Worm (Caenorhabditis elegans) whole organism, L1 larva: ENCODE results near the gene grl-18.
"Not testable (repeated sequence)": the region's sequence is repeated elsewhere in the genome, so short reads cannot be mapped to it uniquely, and the experiment has no call there.

Source experiments
- C34B4.2 ChIP-seq: sonication (generic microtip); optimal IDR thresholded peaks from 2 replicates; lab custom pipeline; 2017; ENCODE audit warnings: mild to moderate bottlenecking, missing genetic modification characterization, missing compliant biosample characterization
- F16B12.6 ChIP-seq: fragments of 150-350 bp; optimal IDR thresholded peaks from 2 replicates; lab custom pipeline; 2014; ENCODE audit warnings: missing biosample characterization, missing genetic modification characterization
- alr-1 ChIP-seq: fragments of 200-800 bp; sonication (Bioruptor generic); optimal IDR thresholded peaks from 2 replicates; lab custom pipeline; 2018; ENCODE audit warnings: borderline replicate concordance, mild to moderate bottlenecking, missing genetic modification characterization, missing compliant biosample characterization
- ama-1 ChIP-seq: fragments of 150-350 bp; optimal IDR thresholded peaks from 2 replicates; lab custom pipeline; 2014
- blmp-1 ChIP-seq: fragments of 150-350 bp; optimal IDR thresholded peaks from 2 replicates; lab custom pipeline; 2014; ENCODE audit warnings: missing biosample characterization, missing genetic modification characterization
- ceh-63 ChIP-seq: fragments of 200-800 bp; sonication (Bioruptor generic); optimal IDR thresholded peaks from 2 replicates; lab custom pipeline; 2018; ENCODE audit warnings: mild to moderate bottlenecking, missing genetic modification characterization, missing compliant biosample characterization
- ceh-8 ChIP-seq: fragments of 200-800 bp; sonication (Bioruptor generic); optimal IDR thresholded peaks from 2 replicates; lab custom pipeline; 2018; ENCODE audit warnings: mild to moderate bottlenecking, missing genetic modification characterization, moderate library complexity, missing compliant biosample characterization
- dpl-1 ChIP-seq, 3 experiments: fragments of 150-350 bp in 2 of 3; sonication (generic microtip) in 1 of 3; optimal IDR thresholded peaks; 2 replicates each; lab custom pipeline; 2014 to 2017; ENCODE audit warnings: missing biosample characterization in 3 of 3, missing genetic modification characterization in 3 of 3, missing genetic modification reagents in 3 of 3
- efl-1 ChIP-seq, 4 experiments: fragments of 150-350 bp; optimal IDR thresholded peaks in 3 of 4; peaks in 1 of 4; 1 replicate in 1 of 4; 2 replicates in 3 of 4; lab custom pipeline; 2014; ENCODE audit warnings: missing biosample characterization in 2 of 4, missing genetic modification characterization in 2 of 4, missing genetic modification reagents in 2 of 4
- elt-3 ChIP-seq, 6 experiments: fragments of 150-350 bp in 1 of 6; sonication (generic microtip); optimal IDR thresholded peaks; 2 replicates each; lab custom pipeline; 2017 to 2018; ENCODE audit warnings: missing biosample characterization in 6 of 6, missing genetic modification characterization in 6 of 6, inconsistent platforms in 1 of 6
- ets-5 ChIP-seq: fragments of 200-800 bp; sonication (Bioruptor generic); IDR thresholded peaks from 2 replicates; pipeline ENCODE4 v1.3.6; 2022; ENCODE audit warnings: missing genetic modification characterization, missing compliant biosample characterization
- fkh-10 ChIP-seq: sonication (generic microtip); optimal IDR thresholded peaks from 2 replicates; lab custom pipeline; 2017; ENCODE audit warnings: missing biosample characterization, missing genetic modification reagents, missing genetic modification characterization
- fos-1 ChIP-seq: fragments of 150-350 bp; optimal IDR thresholded peaks from 2 replicates; lab custom pipeline; 2014; ENCODE audit warnings: missing biosample characterization, missing genetic modification characterization
- hlh-17 ChIP-seq: fragments of 200-800 bp; sonication (Bioruptor generic); optimal IDR thresholded peaks from 2 replicates; lab custom pipeline; 2018; ENCODE audit warnings: missing genetic modification characterization, mild to moderate bottlenecking, missing compliant biosample characterization, moderate library complexity, borderline replicate concordance
- lin-13 ChIP-seq: fragments of 150-350 bp; optimal IDR thresholded peaks from 2 replicates; lab custom pipeline; 2014; ENCODE audit warnings: missing biosample characterization, missing genetic modification reagents, missing genetic modification characterization
- lin-14 ChIP-seq: fragments of 200-800 bp; sonication (Bioruptor generic); optimal IDR thresholded peaks from 2 replicates; lab custom pipeline; 2018; ENCODE audit warnings: mild to moderate bottlenecking, missing genetic modification characterization, moderate library complexity, missing compliant biosample characterization
- lin-39 ChIP-seq: fragments of 150-350 bp; optimal IDR thresholded peaks from 2 replicates; lab custom pipeline; 2014; ENCODE audit warnings: missing biosample characterization, missing genetic modification reagents, missing genetic modification characterization
- mab-9 ChIP-seq: fragments of 200-800 bp; sonication (Bioruptor generic); IDR thresholded peaks from 2 replicates; pipeline ENCODE4 v1.3.6; 2022; ENCODE audit warnings: missing genetic modification reagents, missing genetic modification characterization, missing compliant biosample characterization
- mdl-1 ChIP-seq, 2 experiments: fragments of 150-350 bp; optimal IDR thresholded peaks; 2 replicates each; lab custom pipeline; 2014 to 2017; ENCODE audit warnings: missing biosample characterization in 2 of 2, missing genetic modification characterization in 2 of 2, inconsistent platforms in 1 of 2
- nhr-11 ChIP-seq: fragments of 150-350 bp; optimal IDR thresholded peaks from 2 replicates; lab custom pipeline; 2014; ENCODE audit warnings: missing biosample characterization, missing genetic modification characterization
- nhr-19 ChIP-seq: fragments of 200-800 bp; sonication (Bioruptor generic); conservative IDR thresholded peaks from 2 replicates; pipeline ENCODE4 v1.3.6; 2022; ENCODE audit warnings: missing genetic modification characterization, missing compliant biosample characterization
- nhr-237 ChIP-seq: fragments of 150-350 bp; optimal IDR thresholded peaks from 2 replicates; lab custom pipeline; 2014; ENCODE audit warnings: missing biosample characterization, missing genetic modification characterization
- nhr-76 ChIP-seq: sonication (generic microtip); optimal IDR thresholded peaks from 2 replicates; lab custom pipeline; 2017; ENCODE audit warnings: missing biosample characterization, missing genetic modification characterization
- snu-23 ChIP-seq: sonication (generic microtip); optimal IDR thresholded peaks from 2 replicates; lab custom pipeline; 2016; ENCODE audit warnings: missing genetic modification characterization, missing compliant biosample characterization
- sox-4 ChIP-seq: sonication (generic microtip); optimal IDR thresholded peaks from 2 replicates; lab custom pipeline; 2016; ENCODE audit warnings: missing genetic modification characterization, missing compliant biosample characterization
- sptf-1 ChIP-seq: fragments of 150-350 bp; optimal IDR thresholded peaks from 2 replicates; lab custom pipeline; 2014; ENCODE audit warnings: missing biosample characterization, missing genetic modification characterization
- swsn-7 ChIP-seq: sonication (generic microtip); optimal IDR thresholded peaks from 2 replicates; lab custom pipeline; 2016; ENCODE audit warnings: missing genetic modification characterization, missing compliant biosample characterization
- tbx-2 ChIP-seq: sonication (generic microtip); optimal IDR thresholded peaks from 2 replicates; lab custom pipeline; 2016; ENCODE audit warnings: missing genetic modification characterization, missing compliant biosample characterization
- zag-1 ChIP-seq: fragments of 150-350 bp; optimal IDR thresholded peaks from 2 replicates; lab custom pipeline; 2014; ENCODE audit warnings: missing biosample characterization, missing genetic modification characterization
- ztf-11 ChIP-seq, 2 experiments: sonication (generic microtip); optimal IDR thresholded peaks; 2 replicates each; lab custom pipeline; 2016 to 2017; ENCODE audit warnings: missing genetic modification characterization in 2 of 2, missing biosample characterization in 1 of 2, missing compliant biosample characterization in 1 of 2

Gene grl-18

ce11 chrV:5470930-5471329 is 17.7 kb downstream of the grl-18 start, which contains the start of gene ZC317.7:
ZC317.7 (minus strand) TSS chrV:5471030.
- not testable (repeated sequence) for TF ChIP-seq snu-23 (GFP tag; lab: Kevin White, UChicago); dpl-1 (GFP tag; optimal IDR thresholded peaks at IDR 0.05; lab: Kevin White, UChicago); lin-39

- TF ChIP-seq mab-9 (GFP tag; lab: Robert Waterston, UW); lin-13; fos-1: not testable (repeated sequence)
Observed at ce11 chrV:5468489-5468888, 20.2 kb downstream of the grl-18 start, which contains the start of gene ZC317.6. ZC317.6 (minus strand) TSS chrV:5468589.

DNA sequence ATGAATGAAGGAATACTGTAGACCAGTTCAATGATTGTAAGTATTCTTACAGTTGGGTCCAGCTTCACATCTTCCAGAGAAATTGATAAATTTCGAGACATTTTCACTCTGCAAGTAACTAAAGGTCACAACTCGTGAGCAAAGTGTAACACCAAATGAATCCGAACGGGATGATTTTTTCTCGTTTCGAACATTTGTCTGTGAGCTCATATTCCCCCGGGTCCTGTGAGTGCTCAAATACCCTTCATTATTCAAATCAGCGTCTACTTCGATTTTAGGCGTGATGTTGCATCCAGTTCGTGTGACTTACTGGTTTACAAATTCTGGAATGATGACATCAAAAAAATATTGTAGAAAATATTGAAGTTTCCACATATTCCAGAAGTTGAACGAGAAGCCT is 23.3 kb downstream of the grl-18 start, which contains the start of gene srg-68:
Gene srg-68 (minus strand): TSS at position 101 of the 400 bp plus-strand sequence.
- TF ChIP-seq alr-1 (tag; lab: Kevin White, UChicago): no peak
- TF ChIP-seq ets-5: no peak
- TF ChIP-seq mdl-1 (tag; optimal IDR thresholded peaks at IDR 0.05; lab: Kevin White, UChicago): no peak
- TF ChIP-seq blmp-1: no peak
- no peak for TF ChIP-seq ama-1
- no peak for TF ChIP-seq ceh-8 (GFP tag; lab: Kevin White, UChicago)
- TF ChIP-seq elt-3 (tag; optimal IDR thresholded peaks at IDR 0.05; lab: Kevin White, UChicago): no peak
- no peak for TF ChIP-seq ceh-63 (GFP tag; lab: Kevin White, UChicago)
- TF ChIP-seq sptf-1 (tag; lab: Kevin White, UChicago): no peak
- TF ChIP-seq snu-23 (GFP tag; lab: Kevin White, UChicago): no peak
- TF ChIP-seq nhr-237: no peak
- no peak for TF ChIP-seq zag-1

DNA sequence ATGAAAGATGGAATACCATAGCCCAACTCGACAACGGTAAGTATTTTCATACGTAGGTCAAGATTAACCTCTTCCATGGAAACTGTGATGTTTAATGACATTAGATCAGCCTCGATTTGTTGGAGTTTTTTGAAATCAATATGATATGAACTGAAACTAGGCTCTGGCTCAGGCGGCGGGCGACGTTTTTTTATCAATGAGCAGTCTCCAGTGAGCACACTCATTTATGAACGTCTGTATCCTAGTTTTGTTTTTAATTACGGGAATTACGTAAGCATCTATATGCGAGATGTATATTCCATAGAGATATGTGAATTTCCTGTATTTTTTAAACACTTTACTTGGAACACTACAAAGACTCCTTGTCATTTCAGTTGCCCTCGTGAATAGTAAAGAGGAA is 25.8 kb downstream of the grl-18 start, which contains the start of gene srg-67:
Gene srg-67 (minus strand): TSS at position 101 of the 400 bp plus-strand sequence.
- no peak for TF ChIP-seq nhr-19 (GFP tag; lab: Robert Waterston, UW)
- TF ChIP-seq efl-1 (optimal IDR thresholded peaks at IDR 0.05; lab: Kevin White, UChicago): no peak
- peak in 1 of 2 experiments; percentile 26 for TF ChIP-seq efl-1 (GFP tag; optimal IDR thresholded peaks at IDR 0.05 in 1 of 2; lab: Kevin White, UChicago)

ce11 chrV:5459806-5460205 is 28.9 kb downstream of the grl-18 start, which contains the start of gene ZC317.2:
ZC317.2 (plus strand) TSS chrV:5460106.
- TF ChIP-seq sox-4 (tag; lab: Kevin White, UChicago) (no peak), swsn-7 (no peak), lin-39 (no peak), ztf-11 (tag; optimal IDR thresholded peaks at IDR 0.05; lab: Kevin White, UChicago) (no peak)

ce11 chrV:5454955-5455354 is 33.7 kb downstream of the grl-18 start:
- TF ChIP-seq nhr-76 (tag; lab: Kevin White, UChicago): no peak
- TF ChIP-seq fkh-10 (GFP tag; lab: Kevin White, UChicago): peak; percentile 72
- TF ChIP-seq lin-14 (GFP tag; lab: Kevin White, UChicago): peak; percentile 16
- TF ChIP-seq nhr-19 (GFP tag; lab: Robert Waterston, UW): no peak

DNA sequence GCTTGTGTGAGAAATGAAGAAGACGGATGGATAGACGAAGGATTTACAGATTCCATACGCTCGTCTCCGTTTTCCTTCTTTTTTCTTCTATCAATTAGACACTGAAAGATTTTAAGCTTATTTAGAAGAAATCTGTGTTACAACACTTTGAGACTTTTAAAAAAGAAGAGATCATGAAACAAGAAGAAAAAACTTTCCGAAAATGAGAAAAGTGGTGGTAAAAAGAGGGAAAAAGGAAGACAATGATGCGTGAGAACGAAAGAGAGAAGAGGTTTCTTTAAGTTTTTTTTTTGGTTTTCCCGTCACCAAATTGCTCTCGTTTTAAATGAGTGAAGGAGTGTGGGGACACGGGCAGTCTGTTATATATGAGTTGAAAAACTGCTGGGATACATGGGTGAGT is 35.1 kb downstream of the grl-18 start, which contains the start of gene glc-3:
Gene glc-3 (minus strand): TSS at position 101 of the 400 bp plus-strand sequence.
- TF ChIP-seq mdl-1 (tag; optimal IDR thresholded peaks at IDR 0.05; lab: Kevin White, UChicago) (no peak), hlh-17 (no peak), C34B4.2 (no peak), nhr-237 (no peak), F16B12.6 (tag; lab: Kevin White, UChicago) (no peak), swsn-7 (no peak), efl-1 (optimal IDR thresholded peaks at IDR 0.05; lab: Kevin White, UChicago) (no peak), efl-1 (GFP tag; optimal IDR thresholded peaks at IDR 0.05 in 1 of 2; lab: Kevin White, UChicago) (no peak), tbx-2 (tag; lab: Kevin White, UChicago) (no peak), elt-3 (tag; optimal IDR thresholded peaks at IDR 0.05; lab: Kevin White, UChicago) (no peak), nhr-76 (tag; lab: Kevin White, UChicago) (no peak), nhr-11 (no peak)
